Worm (Caenorhabditis elegans): ENCODE measurements around the gene rig-3.

The rig-3 gene

ce11 chrX:6825840-6826239 is 27.6 kb upstream of the rig-3 start, which contains the start of gene F41B4.1:
F41B4.1 (minus strand) TSS chrX:6825862.
- TF ChIP-seq hmg-4 (GFP tag; optimal IDR thresholded peaks at IDR 0.05) (no peak), B0310.2 (tag; optimal IDR thresholded peaks at IDR 0.05) (no peak), ceh-36 (tag; optimal IDR thresholded peaks at IDR 0.05) (no peak), hnd-1 (tag; optimal IDR thresholded peaks at IDR 0.05) (no peak), hmbx-1 (tag; optimal IDR thresholded peaks at IDR 0.05) (no peak), tra-4 (tag; optimal IDR thresholded peaks at IDR 0.05) (no peak), tbx-37 (GFP tag; conservative IDR thresholded peaks at IDR 0.05) (no peak), scrt-1 (GFP tag; IDR thresholded peaks at IDR 0.05) (no peak), F13C5.2 (tag; optimal IDR thresholded peaks at IDR 0.05) (no peak), ets-7 (tag; optimal IDR thresholded peaks at IDR 0.05) (no peak)

- no peak for TF ChIP-seq tbx-11 (GFP tag; IDR thresholded peaks at IDR 0.05)
Observed at ce11 chrX:6835166-6835565, 18.3 kb upstream of the rig-3 start, which contains the start of gene F41B4.2. F41B4.2 (minus strand) TSS chrX:6835266.

- no peak for TF ChIP-seq ceh-36 (tag; optimal IDR thresholded peaks at IDR 0.05)
- TF ChIP-seq tbx-37 (GFP tag; conservative IDR thresholded peaks at IDR 0.05): no peak
- no peak for TF ChIP-seq flt-1 (GFP tag; IDR thresholded peaks at IDR 0.05)
- no peak for TF ChIP-seq pes-1 (GFP tag; IDR thresholded peaks at IDR 0.05)
- TF ChIP-seq tra-4 (tag; optimal IDR thresholded peaks at IDR 0.05): no peak
- no peak for TF ChIP-seq F13C5.2 (tag; optimal IDR thresholded peaks at IDR 0.05)
- no peak for TF ChIP-seq scrt-1 (GFP tag; IDR thresholded peaks at IDR 0.05)
- no peak for TF ChIP-seq ceh-13 (GFP tag; optimal IDR thresholded peaks at IDR 0.05)
- TF ChIP-seq hnd-1 (tag; optimal IDR thresholded peaks at IDR 0.05): no peak
- no peak for TF ChIP-seq hmg-4 (GFP tag; optimal IDR thresholded peaks at IDR 0.05)
- TF ChIP-seq ets-7 (tag; optimal IDR thresholded peaks at IDR 0.05): no peak
- TF ChIP-seq ama-1 (optimal IDR thresholded peaks at IDR 0.05): no peak
- TF ChIP-seq tbx-11 (GFP tag; IDR thresholded peaks at IDR 0.05): no peak
- TF ChIP-seq B0310.2 (tag; optimal IDR thresholded peaks at IDR 0.05): no peak
- TF ChIP-seq aly-1 (tag; optimal IDR thresholded peaks at IDR 0.05): no peak
- no peak for TF ChIP-seq sea-1 (GFP tag; conservative IDR thresholded peaks at IDR 0.05)
- TF ChIP-seq hmbx-1 (tag; optimal IDR thresholded peaks at IDR 0.05): no peak
Observed at ce11 chrX:6836065-6836527, 17.3 kb upstream of the rig-3 start, which contains the start of gene F41B4.3. F41B4.3 (minus strand) TSS chrX:6836115.

- TF ChIP-seq F13C5.2 (tag; optimal IDR thresholded peaks at IDR 0.05) (peak; percentile 42), ets-7 (tag; optimal IDR thresholded peaks at IDR 0.05) (no peak), ceh-36 (tag; optimal IDR thresholded peaks at IDR 0.05) (no peak), tbx-37 (GFP tag; conservative IDR thresholded peaks at IDR 0.05) (no peak), tra-4 (tag; optimal IDR thresholded peaks at IDR 0.05) (no peak), pes-1 (GFP tag; IDR thresholded peaks at IDR 0.05) (no peak)
Observed at ce11 chrX:6840670-6841308, 12.6 kb upstream of the rig-3 start, which contains the start of the genes glr-6 and asg-2. glr-6 (minus strand) TSS chrX:6840720. asg-2 (plus strand) TSS chrX:6841258.

ce11 chrX:6844394-6845072 is 8.9 kb upstream of the rig-3 start, which contains the start of gene C53B7.3:
C53B7.3 (plus strand) TSS chrX:6844755.
- TF ChIP-seq pes-1 (GFP tag; IDR thresholded peaks at IDR 0.05): no peak
- TF ChIP-seq hnd-1 (tag; optimal IDR thresholded peaks at IDR 0.05): no peak
- no peak for TF ChIP-seq tbx-37 (GFP tag; conservative IDR thresholded peaks at IDR 0.05)
- no peak for TF ChIP-seq scrt-1 (GFP tag; IDR thresholded peaks at IDR 0.05)
- no peak for TF ChIP-seq F13C5.2 (tag; optimal IDR thresholded peaks at IDR 0.05)
- TF ChIP-seq ceh-36 (tag; optimal IDR thresholded peaks at IDR 0.05): no peak
- no peak for TF ChIP-seq hmg-4 (GFP tag; optimal IDR thresholded peaks at IDR 0.05)
- no peak for TF ChIP-seq ama-1 (optimal IDR thresholded peaks at IDR 0.05)
- TF ChIP-seq sea-1 (GFP tag; conservative IDR thresholded peaks at IDR 0.05): no peak
- no peak for TF ChIP-seq flt-1 (GFP tag; IDR thresholded peaks at IDR 0.05)
- no peak for TF ChIP-seq B0310.2 (tag; optimal IDR thresholded peaks at IDR 0.05)
- no peak for TF ChIP-seq ceh-13 (GFP tag; optimal IDR thresholded peaks at IDR 0.05)
- no peak for TF ChIP-seq tbx-11 (GFP tag; IDR thresholded peaks at IDR 0.05)
- TF ChIP-seq aly-1 (tag; optimal IDR thresholded peaks at IDR 0.05): no peak
- no peak for TF ChIP-seq hmbx-1 (tag; optimal IDR thresholded peaks at IDR 0.05)
- TF ChIP-seq ets-7 (tag; optimal IDR thresholded peaks at IDR 0.05): no peak
- TF ChIP-seq tra-4 (tag; optimal IDR thresholded peaks at IDR 0.05): no peak

ce11 chrX:6845934-6846333 is 7.5 kb upstream of the rig-3 start, which contains the start of gene C53B7.2:
C53B7.2 (plus strand) TSS chrX:6846234.
- TF ChIP-seq hmbx-1 (tag; optimal IDR thresholded peaks at IDR 0.05): no peak
- no peak for TF ChIP-seq tra-4 (tag; optimal IDR thresholded peaks at IDR 0.05)
- no peak for TF ChIP-seq hmg-4 (GFP tag; optimal IDR thresholded peaks at IDR 0.05)
- no peak for TF ChIP-seq sea-1 (GFP tag; conservative IDR thresholded peaks at IDR 0.05)
- TF ChIP-seq tbx-11 (GFP tag; IDR thresholded peaks at IDR 0.05): no peak

- TF ChIP-seq hmg-4 (GFP tag; optimal IDR thresholded peaks at IDR 0.05) (no peak), tra-4 (tag; optimal IDR thresholded peaks at IDR 0.05) (no peak), tbx-37 (GFP tag; conservative IDR thresholded peaks at IDR 0.05) (no peak), scrt-1 (GFP tag; IDR thresholded peaks at IDR 0.05) (no peak), ets-7 (tag; optimal IDR thresholded peaks at IDR 0.05) (no peak), hnd-1 (tag; optimal IDR thresholded peaks at IDR 0.05) (no peak), pes-1 (GFP tag; IDR thresholded peaks at IDR 0.05) (no peak)
Observed at ce11 chrX:6848596-6848995, 4.8 kb upstream of the rig-3 start.
